Fruit fly (Drosophila melanogaster) whole organism: Measurements from ENCODE around the gene CG34280.

Source experiments
- CG8478 ChIP-seq: fragments of >200 bp; optimal IDR thresholded peaks from 2 replicates; lab custom pipeline; 2018; ENCODE audit warnings: inconsistent platforms
- EcR ChIP-seq, 2 experiments: fragments of >200 bp; optimal IDR thresholded peaks; 2 replicates each; lab custom pipeline; 2017; ENCODE audit warnings: missing biosample characterization in 2 of 2, missing genetic modification characterization in 2 of 2, missing genetic modification reagents in 2 of 2
- pan ChIP-seq: fragments of >200 bp; optimal IDR thresholded peaks from 2 replicates; lab custom pipeline; 2017
- psq ChIP-seq: fragments of >200 bp; optimal IDR thresholded peaks from 2 replicates; lab custom pipeline; 2017
- usp ChIP-seq: fragments of >200 bp; optimal IDR thresholded peaks from 2 replicates; lab custom pipeline; 2017; ENCODE audit warnings: missing biosample characterization, missing genetic modification characterization, mixed read lengths

DNA sequence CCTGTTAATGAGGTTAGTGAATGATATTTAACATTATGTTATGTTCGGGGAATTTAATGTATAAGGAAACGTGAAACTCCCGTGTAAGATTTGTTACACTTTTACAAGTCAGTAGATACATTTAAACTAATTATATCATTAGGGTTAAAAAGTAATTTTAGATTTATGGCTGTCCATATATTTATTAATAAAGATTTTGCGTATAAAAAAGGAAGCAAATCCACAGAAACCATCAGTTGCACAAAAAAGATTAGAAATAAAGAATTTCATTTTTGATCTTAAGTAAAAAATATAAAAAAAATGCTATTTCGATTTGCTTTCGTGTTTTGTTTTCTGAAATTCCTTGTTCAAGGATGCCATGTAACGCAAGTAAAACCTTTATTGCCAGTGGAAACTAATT is 16.8 kb upstream of the CG34280 start, which contains the start of gene CG42835:
- TF ChIP-seq CG8478 (lab: Kevin White, UChicago), result no peak
- TF ChIP-seq pan (lab: Kevin White, UChicago), result no peak
- TF ChIP-seq psq, result no peak
- TF ChIP-seq EcR (GFP tag; optimal IDR thresholded peaks at IDR 0.05; lab: Kevin White, UChicago), result no peak
- TF ChIP-seq usp (GFP tag; lab: Kevin White, UChicago), result no peak
